Worm (Caenorhabditis elegans) whole organism, late embryonic: Measurements from ENCODE around the gene F20D1.3.

Source experiments
- ama-1 ChIP-seq: fragments of 150-350 bp; optimal IDR thresholded peaks from 2 replicates; lab custom pipeline; 2014
- che-1 ChIP-seq: sonication (generic microtip); optimal IDR thresholded peaks from 2 replicates; lab custom pipeline; 2016; ENCODE audit warnings: mild to moderate bottlenecking, missing genetic modification characterization, missing compliant biosample characterization
- nhr-11 ChIP-seq: fragments of 150-350 bp; optimal IDR thresholded peaks from 2 replicates; lab custom pipeline; 2014; ENCODE audit warnings: missing biosample characterization, missing genetic modification characterization
- pha-2 ChIP-seq: sonication (generic microtip); optimal IDR thresholded peaks from 2 replicates; lab custom pipeline; 2017; ENCODE audit warnings: mild to moderate bottlenecking, missing genetic modification characterization, missing compliant biosample characterization
- pqm-1 ChIP-seq: sonication (generic microtip); optimal IDR thresholded peaks from 2 replicates; lab custom pipeline; 2016; ENCODE audit warnings: missing genetic modification characterization, missing compliant biosample characterization
- syd-9 ChIP-seq: sonication (generic microtip); optimal IDR thresholded peaks from 2 replicates; lab custom pipeline; 2016; ENCODE audit warnings: mild to moderate bottlenecking, missing genetic modification characterization, moderate library complexity, missing compliant biosample characterization
- unc-86 ChIP-seq: sonication (generic microtip); optimal IDR thresholded peaks from 2 replicates; lab custom pipeline; 2016; ENCODE audit warnings: missing genetic modification characterization, missing compliant biosample characterization

ce11 chrX:14954548-14954947 is 21.4 kb upstream of the F20D1.3 start, which contains the start of gene pag-3:
- TF ChIP-seq che-1 (tag; lab: Kevin White, UChicago) (no peak), pha-2 (tag; lab: Kevin White, UChicago) (no peak), nhr-11 (no peak), pqm-1 (tag; lab: Kevin White, UChicago) (no peak), unc-86 (tag; lab: Kevin White, UChicago) (no peak), syd-9 (tag; lab: Kevin White, UChicago) (no peak), ama-1 (lab: Kevin White, UChicago) (no peak)
